Worm (Caenorhabditis elegans): Measurements from ENCODE around the gene amt-2.

Gene amt-2

ce11 chrIV:13026762-13027161 is 15.4 kb upstream of the amt-2 start:
- TF ChIP-seq efl-1 (optimal IDR thresholded peaks at IDR 0.05) (no peak), efl-1 (GFP tag; optimal IDR thresholded peaks at IDR 0.05 in 1 of 2) (peak in 1 of 2 experiments; percentile 70), elt-2 (tag; optimal IDR thresholded peaks at IDR 0.05) (peak; percentile 75), nhr-19 (GFP tag; conservative IDR thresholded peaks at IDR 0.05) (no peak), elt-3 (tag; optimal IDR thresholded peaks at IDR 0.05) (no peak)

DNA sequence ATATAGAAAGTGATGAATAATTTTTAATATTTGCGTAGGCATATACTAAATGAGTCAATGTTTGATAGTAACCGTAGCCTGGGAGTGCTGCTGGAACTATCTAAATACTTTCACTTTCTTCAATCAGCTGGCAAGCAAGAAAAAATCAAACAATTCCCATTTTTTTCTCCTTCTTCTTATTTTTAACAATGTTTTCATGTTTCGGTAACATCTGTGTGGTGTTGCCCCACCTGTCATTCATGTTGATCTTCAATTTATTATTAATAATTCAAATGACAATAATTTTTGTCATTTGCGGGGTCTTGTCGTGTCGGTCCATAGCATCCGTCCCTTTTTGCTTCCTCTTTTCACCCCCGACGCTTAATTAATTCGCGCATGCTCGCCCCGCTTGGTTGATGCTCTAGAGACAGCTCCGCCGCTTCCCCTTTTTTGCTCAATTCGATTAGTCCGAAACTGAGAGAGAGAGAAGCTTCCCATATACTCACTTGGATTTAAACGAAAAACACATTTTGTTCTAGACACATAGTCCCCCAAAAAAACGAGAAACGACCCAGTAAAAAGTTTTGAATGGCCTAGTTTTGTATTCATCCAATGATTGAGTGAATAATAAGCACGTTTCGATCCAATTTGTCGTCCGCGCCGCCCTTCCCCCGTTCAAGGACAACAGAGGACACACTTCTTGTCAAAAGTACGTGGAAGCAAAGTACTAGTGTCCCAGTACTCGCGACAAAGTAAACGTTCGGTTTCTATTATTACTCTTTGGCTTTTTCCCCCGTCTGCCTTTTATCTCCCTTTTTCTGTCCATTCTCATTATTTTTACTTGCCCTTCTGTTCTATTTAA is 14.2 kb upstream of the amt-2 start:
- TF ChIP-seq tbx-2 (tag; optimal IDR thresholded peaks at IDR 0.05) (peak; percentile 42), jun-1 (tag; optimal IDR thresholded peaks at IDR 0.05) (no peak), unc-86 (tag; optimal IDR thresholded peaks at IDR 0.05) (peak; percentile 1), egl-13 (tag; optimal IDR thresholded peaks at IDR 0.05) (peak; percentile 63), lin-14 (GFP tag; optimal IDR thresholded peaks at IDR 0.05) (peak; percentile 70), efl-3 (GFP tag; optimal IDR thresholded peaks at IDR 0.05) (no peak), nhr-71 (tag; optimal IDR thresholded peaks at IDR 0.05) (peak; percentile 23), ztf-11 (tag; optimal IDR thresholded peaks at IDR 0.05) (peak in 1 of 2 experiments; percentile 15), nhr-19 (GFP tag; conservative IDR thresholded peaks at IDR 0.05) (no peak), fkh-8 (tag; optimal IDR thresholded peaks at IDR 0.05) (peak; percentile 8)

DNA sequence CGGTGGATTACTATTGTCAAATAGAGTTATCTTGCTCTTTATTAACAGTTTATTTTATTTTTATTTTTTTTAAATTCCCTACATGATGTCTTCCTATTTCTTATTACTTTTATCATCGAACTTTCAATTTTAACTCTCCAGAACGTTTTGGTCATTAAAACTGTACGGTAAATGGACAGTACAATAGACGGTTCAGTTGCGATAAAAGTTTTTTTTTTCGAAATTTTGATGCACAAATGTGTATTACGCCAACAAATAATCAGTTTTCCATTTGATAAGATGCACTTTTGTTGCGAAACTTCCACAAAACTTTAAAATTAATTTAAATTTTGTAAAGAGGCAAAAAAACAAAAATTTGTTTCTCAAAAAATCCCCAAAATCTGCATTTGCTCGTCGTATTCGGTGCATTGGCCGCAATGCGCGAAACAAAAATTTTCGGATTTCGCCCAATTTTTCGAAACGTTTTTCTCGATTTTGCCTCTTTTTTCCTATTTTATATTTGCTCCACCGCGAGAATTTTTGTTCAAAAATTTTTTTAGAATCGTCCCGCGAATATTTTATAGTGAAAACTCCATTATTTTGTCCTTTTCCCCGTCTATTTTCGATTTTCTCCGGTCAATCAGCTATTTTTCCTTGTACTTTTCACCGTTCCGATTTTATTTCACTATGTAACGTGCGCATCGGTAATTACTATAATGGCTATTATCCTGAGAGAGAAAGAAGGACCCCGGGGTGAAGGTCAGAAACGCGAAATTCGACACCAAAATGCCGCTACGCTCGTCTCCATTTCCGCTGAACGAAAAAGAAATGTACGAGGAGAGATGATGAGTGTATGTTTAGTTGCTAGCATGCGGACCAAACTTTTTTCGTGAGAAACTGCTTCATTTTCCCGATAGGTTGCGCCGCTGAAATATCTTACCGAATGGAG is 13.2 kb upstream of the amt-2 start:
- no peak for TF ChIP-seq ces-1 (GFP tag; optimal IDR thresholded peaks at IDR 0.05)
- peak; percentile 16 for TF ChIP-seq blmp-1 (tag; optimal IDR thresholded peaks at IDR 0.05)
- no peak for TF ChIP-seq nhr-20 (tag; optimal IDR thresholded peaks at IDR 0.05)
- TF ChIP-seq nhr-11 (tag; optimal IDR thresholded peaks at IDR 0.05), result no peak
- TF ChIP-seq tbx-2 (tag; optimal IDR thresholded peaks at IDR 0.05), result no peak
- no peak for TF ChIP-seq mab-9 (GFP tag; IDR thresholded peaks at IDR 0.05)
- TF ChIP-seq elt-2 (tag; optimal IDR thresholded peaks at IDR 0.05), result peak; percentile 3
- no peak for TF ChIP-seq ceh-8 (GFP tag; optimal IDR thresholded peaks at IDR 0.05)
- TF ChIP-seq tlp-1 (tag; optimal IDR thresholded peaks at IDR 0.05), result no peak
- TF ChIP-seq F16B12.6 (tag; optimal IDR thresholded peaks at IDR 0.05), result peak; percentile 47
- TF ChIP-seq efl-1 (optimal IDR thresholded peaks at IDR 0.05), result peak; percentile 29 to 44
- peak; percentile 68 to 95 for TF ChIP-seq efl-1 (GFP tag; optimal IDR thresholded peaks at IDR 0.05 in 1 of 2)
- TF ChIP-seq nhr-28 (tag; optimal IDR thresholded peaks at IDR 0.05), result no peak
- no peak for TF ChIP-seq ceh-88 (GFP tag; IDR thresholded peaks at IDR 0.05)
- no peak for TF ChIP-seq C16A3.4 (tag; optimal IDR thresholded peaks at IDR 0.05)
- peak in 2 of 3 experiments; percentile 2 to 36 for TF ChIP-seq dpl-1 (GFP tag; optimal IDR thresholded peaks at IDR 0.05)
- TF ChIP-seq lsy-2 (tag; optimal IDR thresholded peaks at IDR 0.05), result no peak

DNA sequence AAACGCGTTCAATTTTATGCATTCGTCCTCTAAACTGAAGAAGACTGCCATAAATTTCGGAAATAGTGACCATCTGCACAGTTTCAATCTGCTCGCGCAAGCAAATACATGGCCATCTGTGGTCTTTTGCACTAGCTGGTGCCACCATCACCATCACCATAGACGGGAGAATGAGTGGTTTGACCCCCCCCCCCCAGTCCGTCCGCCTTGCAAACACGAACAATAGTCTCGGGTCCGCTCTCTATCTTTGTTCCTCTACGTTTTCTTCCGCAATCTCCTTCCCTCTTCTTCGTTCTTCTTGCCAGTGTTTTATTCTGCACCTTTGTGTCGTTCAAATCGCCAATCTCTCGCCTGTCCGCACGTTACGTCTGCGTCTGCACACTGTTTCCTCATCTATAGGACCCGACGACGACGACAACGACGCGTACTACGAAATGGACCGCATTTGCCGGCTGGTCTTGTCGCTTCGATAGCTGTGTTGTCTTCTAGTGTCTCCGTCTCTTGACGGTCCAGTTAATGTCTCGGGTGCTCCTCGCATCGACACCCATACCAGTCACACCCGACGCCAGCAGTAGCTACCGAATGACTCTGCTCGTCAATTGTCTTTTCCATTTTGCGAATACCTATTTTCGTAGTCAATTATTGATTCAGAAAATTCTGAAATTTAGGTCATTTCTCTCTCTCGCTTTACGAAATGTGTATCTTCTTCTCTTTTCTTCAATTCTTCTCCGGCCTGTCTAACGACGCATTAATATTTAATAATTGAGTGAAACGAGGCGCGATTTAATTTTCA is 12.3 kb upstream of the amt-2 start:
- peak; percentile 8 for TF ChIP-seq dsc-1 (tag; optimal IDR thresholded peaks at IDR 0.05)
- no peak for TF ChIP-seq tbx-2 (tag; optimal IDR thresholded peaks at IDR 0.05)
- no peak for TF ChIP-seq sup-37 (GFP tag; optimal IDR thresholded peaks at IDR 0.05)
- TF ChIP-seq snu-23 (GFP tag; optimal IDR thresholded peaks at IDR 0.05), result peak; percentile 21
- no peak for TF ChIP-seq lin-39 (tag; optimal IDR thresholded peaks at IDR 0.05)
- TF ChIP-seq efl-1 (optimal IDR thresholded peaks at IDR 0.05), result peak in 1 of 2 experiments; percentile 3
- peak in 1 of 2 experiments; percentile 77 for TF ChIP-seq efl-1 (GFP tag; optimal IDR thresholded peaks at IDR 0.05 in 1 of 2)
- no peak for TF ChIP-seq isw-1 (GFP tag; IDR thresholded peaks at IDR 0.05)
- no peak for TF ChIP-seq fkh-8 (tag; optimal IDR thresholded peaks at IDR 0.05)
- TF ChIP-seq elt-3 (tag; optimal IDR thresholded peaks at IDR 0.05), result peak in 1 of 6 experiments; percentile 11
- TF ChIP-seq skn-1 (tag; optimal IDR thresholded peaks at IDR 0.05), result no peak
- no peak for TF ChIP-seq nhr-84 (tag; optimal IDR thresholded peaks at IDR 0.05)
- TF ChIP-seq nhr-12 (tag; optimal IDR thresholded peaks at IDR 0.05), result no peak
- no peak for TF ChIP-seq zip-4 (GFP tag; optimal IDR thresholded peaks at IDR 0.05)
- peak; percentile 21 for TF ChIP-seq rnt-1 (tag; optimal IDR thresholded peaks at IDR 0.05)
- peak; percentile 82 for TF ChIP-seq lin-14 (GFP tag; optimal IDR thresholded peaks at IDR 0.05)
- TF ChIP-seq nhr-47 (tag; optimal IDR thresholded peaks at IDR 0.05), result peak; percentile 22
- peak in 1 of 2 experiments; percentile 11 for TF ChIP-seq lsy-2 (tag; optimal IDR thresholded peaks at IDR 0.05)
- TF ChIP-seq fkh-4 (tag; optimal IDR thresholded peaks at IDR 0.05; ENCODE audit: borderline replicate concordance), result no peak
- no peak for TF ChIP-seq ceh-88 (GFP tag; IDR thresholded peaks at IDR 0.05)
- TF ChIP-seq mep-1 (tag; optimal IDR thresholded peaks at IDR 0.05), result peak; percentile 32
- TF ChIP-seq ets-5 (GFP tag; IDR thresholded peaks at IDR 0.05), result no peak

All from whole organism, L1 larva.